Fruit fly (Drosophila melanogaster) whole organism, prepupa: Measurements from ENCODE around the gene CG14230.

Source experiments
- CG10631 ChIP-seq: fragments of 200-800 bp; sonication (Bioruptor generic); optimal IDR thresholded peaks from 2 replicates; lab custom pipeline; 2016; ENCODE audit warnings: missing biosample characterization, missing genetic modification characterization
- CG10669 ChIP-seq: fragments of 200-800 bp; sonication (Bioruptor generic); optimal IDR thresholded peaks from 3 replicates; lab custom pipeline; 2018; ENCODE audit warnings: missing biosample characterization, mild to moderate bottlenecking, missing genetic modification characterization, moderate library complexity
- CG11762 ChIP-seq: fragments of 200-800 bp; sonication (Bioruptor generic); optimal IDR thresholded peaks from 3 replicates; lab custom pipeline; 2016; ENCODE audit warnings: missing biosample characterization, missing genetic modification characterization; ENCODE audit not compliant: insufficient read depth
- CG1621 ChIP-seq: fragments of 200-800 bp; sonication (Bioruptor generic); optimal IDR thresholded peaks from 3 replicates; lab custom pipeline; 2018; ENCODE audit warnings: missing biosample characterization, mild to moderate bottlenecking, missing genetic modification characterization
- CG16779 ChIP-seq: fragments of 200-800 bp; sonication (Bioruptor generic); optimal IDR thresholded peaks from 3 replicates; lab custom pipeline; 2017; ENCODE audit warnings: missing biosample characterization, mild to moderate bottlenecking, missing genetic modification characterization
- CG3032 ChIP-seq: fragments of 200-800 bp; optimal IDR thresholded peaks from 2 replicates; lab custom pipeline; 2019; ENCODE audit warnings: missing biosample characterization, mild to moderate bottlenecking, missing genetic modification characterization, moderate library complexity
- CG32006 ChIP-seq: fragments of 200-800 bp; sonication (Bioruptor generic); optimal IDR thresholded peaks from 3 replicates; lab custom pipeline; 2017; ENCODE audit warnings: missing biosample characterization, mild to moderate bottlenecking, missing genetic modification characterization
- CG34406 ChIP-seq: fragments of 200-800 bp; sonication (Bioruptor generic); optimal IDR thresholded peaks from 3 replicates; lab custom pipeline; 2016; ENCODE audit warnings: missing biosample characterization, missing genetic modification characterization
- CG3919 ChIP-seq: fragments of 200-800 bp; sonication (Bioruptor generic); optimal IDR thresholded peaks from 3 replicates; lab custom pipeline; 2016; ENCODE audit warnings: missing biosample characterization, missing genetic modification characterization
- CG4318 ChIP-seq: fragments of 200-800 bp; sonication (Bioruptor generic); optimal IDR thresholded peaks from 3 replicates; lab custom pipeline; 2017; ENCODE audit warnings: missing biosample characterization, mild to moderate bottlenecking, missing genetic modification characterization
- CG6276 ChIP-seq: fragments of 200-800 bp; sonication (Bioruptor generic); optimal IDR thresholded peaks from 2 replicates; lab custom pipeline; 2017; ENCODE audit warnings: missing biosample characterization, mild to moderate bottlenecking, missing genetic modification characterization
- CG6792 ChIP-seq: fragments of 200-800 bp; sonication (Bioruptor generic); optimal IDR thresholded peaks from 3 replicates; lab custom pipeline; 2016; ENCODE audit warnings: missing biosample characterization, missing genetic modification characterization
- CG6808 ChIP-seq: fragments of 200-800 bp; sonication (Bioruptor generic); optimal IDR thresholded peaks from 3 replicates; lab custom pipeline; 2017; ENCODE audit warnings: missing biosample characterization, missing genetic modification characterization, mild to moderate bottlenecking, moderate library complexity, missing genetic modification reagents
- CG6854 ChIP-seq: fragments of 200-800 bp; sonication (Bioruptor generic); optimal IDR thresholded peaks from 2 replicates; lab custom pipeline; 2017; ENCODE audit warnings: missing biosample characterization, mild to moderate bottlenecking, missing genetic modification characterization
- CG8319 ChIP-seq: fragments of 200-800 bp; sonication (Bioruptor generic); optimal IDR thresholded peaks from 3 replicates; lab custom pipeline; 2016; ENCODE audit warnings: missing biosample characterization, missing genetic modification characterization
- CG8632 ChIP-seq: fragments of 200-800 bp; sonication (Bioruptor generic); optimal IDR thresholded peaks from 3 replicates; lab custom pipeline; 2016; ENCODE audit warnings: missing biosample characterization, missing genetic modification characterization
- CG9139 ChIP-seq: fragments of 200-800 bp; sonication (Bioruptor generic); optimal IDR thresholded peaks from 3 replicates; lab custom pipeline; 2017; ENCODE audit warnings: missing biosample characterization, mild to moderate bottlenecking, missing genetic modification characterization
- Eip75B ChIP-seq: fragments of 200-800 bp; sonication (Bioruptor generic); optimal IDR thresholded peaks from 3 replicates; lab custom pipeline; 2016; ENCODE audit warnings: missing biosample characterization, missing genetic modification characterization
- Eip93F ChIP-seq: fragments of 200-800 bp; sonication (Bioruptor generic); optimal IDR thresholded peaks from 2 replicates; lab custom pipeline; 2016; ENCODE audit warnings: missing biosample characterization, mild to moderate bottlenecking, missing genetic modification characterization
- Ets21C ChIP-seq: fragments of 200-800 bp; sonication (Bioruptor generic); optimal IDR thresholded peaks from 3 replicates; lab custom pipeline; 2016; ENCODE audit warnings: missing biosample characterization, missing genetic modification characterization
- Ets96B ChIP-seq: fragments of 200-800 bp; optimal IDR thresholded peaks from 2 replicates; lab custom pipeline; 2019; ENCODE audit warnings: missing biosample characterization, mild to moderate bottlenecking, missing genetic modification characterization, moderate library complexity
- Gug ChIP-seq: fragments of 200-800 bp; sonication (Bioruptor generic); IDR thresholded peaks from 2 replicates; pipeline ENCODE4 v1.3.6; 2022; ENCODE audit warnings: missing biosample characterization, missing genetic modification characterization
- Hr38 ChIP-seq: sonication (Bioruptor generic); optimal IDR thresholded peaks from 2 replicates; lab custom pipeline; 2016; ENCODE audit warnings: missing biosample characterization, missing genetic modification characterization
- Hr39 ChIP-seq: fragments of 200-800 bp; sonication (Bioruptor generic); optimal IDR thresholded peaks from 2 replicates; lab custom pipeline; 2016; ENCODE audit warnings: missing biosample characterization, missing genetic modification characterization
- Hr4 ChIP-seq: fragments of 200-800 bp; sonication (Bioruptor generic); optimal IDR thresholded peaks from 3 replicates; lab custom pipeline; 2016; ENCODE audit warnings: missing biosample characterization, missing genetic modification characterization
- Met ChIP-seq: fragments of 200-800 bp; sonication (Bioruptor generic); optimal IDR thresholded peaks from 3 replicates; lab custom pipeline; 2016; ENCODE audit warnings: missing biosample characterization, missing genetic modification characterization
- OdsH ChIP-seq: fragments of 200-800 bp; sonication (Bioruptor generic); optimal IDR thresholded peaks from 3 replicates; lab custom pipeline; 2016; ENCODE audit warnings: missing biosample characterization, missing genetic modification characterization
- Smox ChIP-seq: fragments of 200-800 bp; sonication (Bioruptor generic); optimal IDR thresholded peaks from 3 replicates; lab custom pipeline; 2016; ENCODE audit warnings: missing biosample characterization, missing genetic modification characterization
- Sox102F ChIP-seq: fragments of 200-800 bp; sonication (Bioruptor generic); optimal IDR thresholded peaks from 2 replicates; lab custom pipeline; 2016; ENCODE audit warnings: missing biosample characterization, mild to moderate bottlenecking, missing genetic modification characterization
- Sox15 ChIP-seq: fragments of 200-800 bp; sonication (Bioruptor generic); optimal IDR thresholded peaks from 3 replicates; lab custom pipeline; 2016; ENCODE audit warnings: missing biosample characterization, missing genetic modification characterization
- achi ChIP-seq: fragments of 200-800 bp; sonication (Bioruptor generic); optimal IDR thresholded peaks from 3 replicates; lab custom pipeline; 2016; ENCODE audit warnings: missing biosample characterization, missing genetic modification characterization
- cyc ChIP-seq: fragments of 200-800 bp; sonication (Bioruptor generic); optimal IDR thresholded peaks from 3 replicates; lab custom pipeline; 2016; ENCODE audit warnings: missing biosample characterization, missing genetic modification characterization
- dac ChIP-seq: fragments of 200-800 bp; sonication (Bioruptor generic); optimal IDR thresholded peaks from 2 replicates; lab custom pipeline; 2017; ENCODE audit warnings: missing biosample characterization, mild to moderate bottlenecking, missing genetic modification characterization
- dsx ChIP-seq: fragments of 200-800 bp; optimal IDR thresholded peaks from 3 replicates; lab custom pipeline; 2019; ENCODE audit warnings: missing biosample characterization, mild to moderate bottlenecking, missing genetic modification characterization, moderate library complexity; ENCODE audit not compliant: poor library complexity, severe bottlenecking
- eg ChIP-seq: fragments of 200-800 bp; sonication (Bioruptor generic); IDR thresholded peaks from 3 replicates; pipeline ENCODE4 v1.3.6; 2022; ENCODE audit warnings: missing biosample characterization, missing genetic modification characterization
- esn ChIP-seq: fragments of 200-800 bp; sonication (Bioruptor generic); optimal IDR thresholded peaks from 2 replicates; lab custom pipeline; 2016; ENCODE audit warnings: missing biosample characterization, mild to moderate bottlenecking, missing genetic modification characterization, moderate library complexity
- fd59A ChIP-seq: fragments of 200-800 bp; sonication (Bioruptor generic); optimal IDR thresholded peaks from 2 replicates; lab custom pipeline; 2017; ENCODE audit warnings: missing biosample characterization, mild to moderate bottlenecking, missing genetic modification characterization, missing genetic modification reagents
- fkh ChIP-seq: fragments of 200-800 bp; sonication (Bioruptor generic); optimal IDR thresholded peaks from 3 replicates; lab custom pipeline; 2017; ENCODE audit warnings: missing biosample characterization, mild to moderate bottlenecking, missing genetic modification characterization, moderate library complexity
- lz ChIP-seq: fragments of 200-800 bp; sonication (Bioruptor generic); optimal IDR thresholded peaks from 3 replicates; lab custom pipeline; 2016; ENCODE audit warnings: missing biosample characterization, missing genetic modification characterization
- net ChIP-seq: fragments of 200-800 bp; sonication (Bioruptor generic); optimal IDR thresholded peaks from 3 replicates; lab custom pipeline; 2016; ENCODE audit warnings: missing biosample characterization, missing genetic modification characterization
- pdm3 ChIP-seq: fragments of 200-800 bp; sonication (Bioruptor generic); optimal IDR thresholded peaks from 3 replicates; lab custom pipeline; 2016; ENCODE audit warnings: missing biosample characterization, missing genetic modification characterization
- salr ChIP-seq, 2 experiments: fragments of 200-800 bp; sonication (Bioruptor generic); optimal IDR thresholded peaks; 3 replicates each; lab custom pipeline; 2016 to 2018; ENCODE audit warnings: missing biosample characterization in 2 of 2, missing genetic modification characterization in 2 of 2, mild to moderate bottlenecking in 1 of 2
- spab ChIP-seq: fragments of 200-800 bp; sonication (Bioruptor generic); optimal IDR thresholded peaks from 2 replicates; lab custom pipeline; 2017; ENCODE audit warnings: missing biosample characterization, mild to moderate bottlenecking, missing genetic modification characterization, missing genetic modification reagents
- topi ChIP-seq: fragments of 200-800 bp; sonication (Bioruptor generic); optimal IDR thresholded peaks from 3 replicates; lab custom pipeline; 2016; ENCODE audit warnings: missing biosample characterization, missing genetic modification characterization
- vri ChIP-seq: fragments of 200-800 bp; sonication (Bioruptor generic); optimal IDR thresholded peaks from 3 replicates; lab custom pipeline; 2016; ENCODE audit warnings: missing biosample characterization, mild to moderate bottlenecking, missing genetic modification characterization

CG14230 gene

dm6 chrX:19688848-19689247 lies 15.1 kb upstream of the CG14230 start, which contains the start of gene CG14227:
CG14227 (minus strand) TSS chrX:19688948.
- TF ChIP-seq CG6808 (GFP tag; lab: Kevin White, UChicago): no peak
- no peak for TF ChIP-seq Gug (GFP tag; lab: Robert Waterston, UW)
- no peak for TF ChIP-seq achi (GFP tag; lab: Kevin White, UChicago)
- no peak for TF ChIP-seq CG4318
- no peak for TF ChIP-seq dsx (GFP tag; lab: Kevin White, UChicago)
- no peak for TF ChIP-seq Sox15
- no peak for TF ChIP-seq Smox (GFP tag; lab: Kevin White, UChicago)
- TF ChIP-seq spab (GFP tag; lab: Kevin White, UChicago): no peak
- TF ChIP-seq Sox102F (GFP tag; lab: Kevin White, UChicago): no peak
- TF ChIP-seq salr (GFP tag; optimal IDR thresholded peaks at IDR 0.05; lab: Kevin White, UChicago): no peak
- no peak for TF ChIP-seq Met (GFP tag; lab: Kevin White, UChicago)
- TF ChIP-seq Hr38 (GFP tag; lab: Kevin White, UChicago): no peak
- no peak for TF ChIP-seq pdm3 (GFP tag; lab: Kevin White, UChicago)
- no peak for TF ChIP-seq CG10669 (GFP tag; lab: Kevin White, UChicago)
- no peak for TF ChIP-seq CG32006
- TF ChIP-seq, all 60 proteins: peak for 0

- TF ChIP-seq Hr39 (GFP tag; lab: Kevin White, UChicago): no peak
- TF ChIP-seq Eip93F (GFP tag; lab: Kevin White, UChicago): no peak
- TF ChIP-seq OdsH (GFP tag; lab: Kevin White, UChicago): no peak
- no peak for TF ChIP-seq CG32006
- TF ChIP-seq eg: no peak
- no peak for TF ChIP-seq CG8319 (GFP tag; lab: Kevin White, UChicago)
Measured at dm6 chrX:19690050-19690449, 13.9 kb upstream of the CG14230 start.

- peak; percentile 82 for TF ChIP-seq Hr39 (GFP tag; lab: Kevin White, UChicago)
- peak; percentile 82 for TF ChIP-seq Ets96B (tag; lab: Kevin White, UChicago)
- no peak for TF ChIP-seq CG6276 (GFP tag; lab: Kevin White, UChicago)
- TF ChIP-seq esn (GFP tag; lab: Kevin White, UChicago): peak; percentile 88
- no peak for TF ChIP-seq fkh (GFP tag; lab: Kevin White, UChicago)
- peak; percentile 76 for TF ChIP-seq Ets21C
- peak; percentile 92 for TF ChIP-seq lz (GFP tag; lab: Kevin White, UChicago)
- TF ChIP-seq CG10631 (GFP tag; lab: Kevin White, UChicago): peak; percentile 66
- peak; percentile 90 for TF ChIP-seq topi (GFP tag; lab: Kevin White, UChicago)
- peak; percentile 84 for TF ChIP-seq CG1621 (tag; lab: Kevin White, UChicago)
- TF ChIP-seq eg: peak; percentile 92
- TF ChIP-seq CG3032 (tag; lab: Kevin White, UChicago): peak; percentile 82
- TF ChIP-seq CG32006: peak; percentile 89
- peak; percentile 70 for TF ChIP-seq fd59A (GFP tag; lab: Kevin White, UChicago)
- peak; percentile 84 for TF ChIP-seq CG6808 (GFP tag; lab: Kevin White, UChicago)
- peak; percentile 87 for TF ChIP-seq CG6792 (GFP tag; lab: Kevin White, UChicago)
- no peak for TF ChIP-seq CG9139 (GFP tag; lab: Kevin White, UChicago)
- peak; percentile 86 for TF ChIP-seq Hr4 (GFP tag; lab: Kevin White, UChicago)
- peak; percentile 80 for TF ChIP-seq Smox (GFP tag; lab: Kevin White, UChicago)
- peak; percentile 91 for TF ChIP-seq net (GFP tag; lab: Kevin White, UChicago)
- peak; percentile 83 for TF ChIP-seq Eip75B (GFP tag; lab: Kevin White, UChicago)
- TF ChIP-seq CG11762 (GFP tag; lab: Kevin White, UChicago): peak; percentile 59
- peak; percentile 83 for TF ChIP-seq CG6854 (GFP tag; lab: Kevin White, UChicago)
- no peak for TF ChIP-seq vri (GFP tag; lab: Kevin White, UChicago)
- peak; percentile 62 for TF ChIP-seq Eip93F (GFP tag; lab: Kevin White, UChicago)
- TF ChIP-seq CG16779 (tag; lab: Kevin White, UChicago): peak; percentile 80
- peak; percentile 78 for TF ChIP-seq CG34406 (GFP tag; lab: Kevin White, UChicago)
- peak; percentile 23 for TF ChIP-seq pdm3 (GFP tag; lab: Kevin White, UChicago)
- TF ChIP-seq dac (GFP tag; lab: Kevin White, UChicago): peak; percentile 79
- TF ChIP-seq CG3919: peak; percentile 87
- TF ChIP-seq OdsH (GFP tag; lab: Kevin White, UChicago): peak; percentile 84
- TF ChIP-seq Hr38 (GFP tag; lab: Kevin White, UChicago): no peak
- peak; percentile 18 for TF ChIP-seq Met (GFP tag; lab: Kevin White, UChicago)
- peak; percentile 83 for TF ChIP-seq cyc (GFP tag; lab: Kevin White, UChicago)
- TF ChIP-seq CG8632 (GFP tag; lab: Kevin White, UChicago): peak; percentile 80
Measured at dm6 chrX:19692951-19693698, 10.9 kb upstream of the CG14230 start, which contains the start of gene Mer. Mer (minus strand) TSS chrX:19693500.
